Worm (Caenorhabditis elegans): ENCODE data around the gene wrb-1.

DNA sequence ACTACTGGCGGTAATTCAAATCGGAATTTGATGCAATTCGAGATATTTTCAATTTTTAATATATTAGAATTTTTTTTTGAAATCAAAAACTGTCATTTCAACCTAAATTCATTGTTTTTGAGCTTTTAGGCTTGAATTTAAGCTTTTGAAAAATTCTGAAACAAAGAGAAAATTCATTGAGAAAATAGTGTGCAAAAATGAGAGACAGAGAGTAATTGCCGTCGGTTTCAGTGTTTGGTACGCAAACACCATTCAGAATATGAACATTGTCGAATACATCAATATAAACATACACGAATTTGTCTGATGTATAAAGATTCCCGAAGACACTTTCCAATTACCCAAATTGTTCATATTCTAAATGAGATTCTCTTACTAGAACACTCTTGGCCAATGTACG lies 5.8 kb downstream of the wrb-1 start:
- TF ChIP-seq lin-35 (GFP tag; optimal IDR thresholded peaks at IDR 0.05) (peak; percentile 0 to 48), dpl-1 (GFP tag; optimal IDR thresholded peaks at IDR 0.05) (peak in 1 of 3 experiments; percentile 42), unc-62 (GFP tag; optimal IDR thresholded peaks at IDR 0.05) (no peak), zag-1 (tag; optimal IDR thresholded peaks at IDR 0.05) (no peak)
